Fruit fly (Drosophila melanogaster) whole organism, embryonic: Measurements from ENCODE around the gene Cpr67Fa2.

Source experiments
- ATbp ChIP-seq: fragments of 200-800 bp; sonication (Bioruptor generic); optimal IDR thresholded peaks from 2 replicates; lab custom pipeline; 2017; ENCODE audit warnings: missing biosample characterization, mild to moderate bottlenecking, missing genetic modification characterization, missing genetic modification reagents
- Ada2b ChIP-seq: fragments of 200-800 bp; sonication (Bioruptor generic); IDR thresholded peaks from 2 replicates; pipeline ENCODE4 v1.3.6; 2022; ENCODE audit warnings: missing biosample characterization, missing genetic modification characterization
- Atf6 ChIP-seq: fragments of 200-800 bp; sonication (Bioruptor generic); IDR thresholded peaks from 2 replicates; pipeline ENCODE4 v1.3.6; 2022; ENCODE audit warnings: missing biosample characterization, missing genetic modification characterization
- CG10267 ChIP-seq: fragments of 200-800 bp; sonication (Bioruptor generic); optimal IDR thresholded peaks from 2 replicates; lab custom pipeline; 2018; ENCODE audit warnings: missing biosample characterization, mild to moderate bottlenecking, missing genetic modification characterization, moderate library complexity
- CG10543 ChIP-seq: fragments of 200-800 bp; sonication (Bioruptor generic); optimal IDR thresholded peaks from 3 replicates; lab custom pipeline; 2017; ENCODE audit warnings: missing biosample characterization, mild to moderate bottlenecking, missing genetic modification characterization, moderate library complexity
- CG13123 ChIP-seq: fragments of 200-800 bp; sonication (Bioruptor generic); optimal IDR thresholded peaks from 2 replicates; lab custom pipeline; 2016; ENCODE audit warnings: missing biosample characterization, missing genetic modification characterization
- CG15269 ChIP-seq: fragments of 200-800 bp; sonication (Bioruptor generic); optimal IDR thresholded peaks from 2 replicates; lab custom pipeline; 2018; ENCODE audit warnings: missing biosample characterization, mild to moderate bottlenecking, missing genetic modification characterization, moderate library complexity
- CG17802 ChIP-seq: fragments of 200-800 bp; sonication (Bioruptor generic); optimal IDR thresholded peaks from 2 replicates; lab custom pipeline; 2018; ENCODE audit warnings: missing biosample characterization, mild to moderate bottlenecking, missing genetic modification characterization, moderate library complexity
- CG2678 ChIP-seq: fragments of 200-800 bp; sonication (Bioruptor generic); optimal IDR thresholded peaks from 3 replicates; lab custom pipeline; 2019; ENCODE audit warnings: missing biosample characterization, mild to moderate bottlenecking, missing genetic modification characterization, moderate library complexity
- CG30403 ChIP-seq: fragments of 200-800 bp; sonication (Bioruptor generic); optimal IDR thresholded peaks from 3 replicates; lab custom pipeline; 2016; ENCODE audit warnings: missing biosample characterization, missing genetic modification characterization
- CG3065 ChIP-seq: fragments of 200-800 bp; sonication (Bioruptor generic); optimal IDR thresholded peaks from 2 replicates; lab custom pipeline; 2016; ENCODE audit warnings: missing biosample characterization, missing genetic modification characterization
- CG34422 ChIP-seq: fragments of 200-800 bp; sonication (Bioruptor generic); IDR thresholded peaks from 3 replicates; pipeline ENCODE4 v1.3.6; 2022; ENCODE audit warnings: missing biosample characterization, missing genetic modification characterization
- CG3726 ChIP-seq: fragments of 200-800 bp; sonication (Bioruptor generic); IDR thresholded peaks from 3 replicates; pipeline ENCODE4, ENCODE4 v1.3.6; 2022; ENCODE audit warnings: missing biosample characterization, missing genetic modification characterization
- CG4617 ChIP-seq: fragments of 200-800 bp; sonication (Bioruptor generic); optimal IDR thresholded peaks from 3 replicates; lab custom pipeline; 2016; ENCODE audit warnings: missing biosample characterization, missing genetic modification characterization, borderline replicate concordance
- CG6689 ChIP-seq: fragments of 200-800 bp; sonication (Bioruptor generic); IDR thresholded peaks from 2 replicates; pipeline ENCODE4 v1.3.6; 2022; ENCODE audit warnings: missing biosample characterization, missing genetic modification characterization
- CG7357 ChIP-seq: fragments of 200-800 bp; sonication (Bioruptor generic); IDR thresholded peaks from 3 replicates; pipeline ENCODE4 v1.3.6; 2022; ENCODE audit warnings: missing biosample characterization, missing genetic modification characterization
- Camta ChIP-seq: fragments of 200-800 bp; sonication (Bioruptor generic); optimal IDR thresholded peaks from 2 replicates; lab custom pipeline; 2016; ENCODE audit warnings: missing biosample characterization, missing genetic modification characterization
- Chrac-16 ChIP-seq: fragments of 200-800 bp; sonication (Bioruptor generic); optimal IDR thresholded peaks from 3 replicates; lab custom pipeline; 2016; ENCODE audit warnings: missing biosample characterization, missing genetic modification characterization
- CkIIα-i1 ChIP-seq: fragments of 200-800 bp; sonication (Bioruptor generic); IDR thresholded peaks from 2 replicates; pipeline ENCODE4 v1.3.6; 2022; ENCODE audit warnings: missing biosample characterization, missing genetic modification characterization
- CoRest ChIP-seq: fragments of 200-800 bp; sonication (Bioruptor generic); optimal IDR thresholded peaks from 3 replicates; lab custom pipeline; 2018; ENCODE audit warnings: missing biosample characterization, mild to moderate bottlenecking, missing genetic modification characterization, moderate library complexity
- Dfd ChIP-seq, 2 experiments: fragments of >200 bp; optimal IDR thresholded peaks; 2 replicates each; lab custom pipeline; 2017; ENCODE audit warnings: missing biosample characterization in 2 of 2, missing genetic modification characterization in 2 of 2
- Doc2 ChIP-seq: fragments of 200-800 bp; sonication (Bioruptor generic); IDR thresholded peaks from 2 replicates; pipeline ENCODE4 v1.3.6; 2022; ENCODE audit warnings: missing biosample characterization, missing genetic modification characterization
- Dp ChIP-seq: fragments of 200-800 bp; sonication (Bioruptor generic); optimal IDR thresholded peaks from 2 replicates; lab custom pipeline; 2018; ENCODE audit warnings: missing biosample characterization, mild to moderate bottlenecking, missing genetic modification characterization, moderate library complexity
- Hey ChIP-seq: fragments of 200-800 bp; sonication (Bioruptor generic); optimal IDR thresholded peaks from 3 replicates; lab custom pipeline; 2018; ENCODE audit warnings: missing biosample characterization, mild to moderate bottlenecking, missing genetic modification characterization
- Hsf ChIP-seq: fragments of 200-800 bp; sonication (Bioruptor generic); optimal IDR thresholded peaks from 3 replicates; lab custom pipeline; 2016; ENCODE audit warnings: missing biosample characterization, missing genetic modification characterization
- MTF-1 ChIP-seq: fragments of 200-800 bp; sonication (Bioruptor generic); optimal IDR thresholded peaks from 2 replicates; lab custom pipeline; 2018; ENCODE audit warnings: missing biosample characterization, mild to moderate bottlenecking, missing genetic modification characterization, borderline replicate concordance
- Med ChIP-seq: fragments of 200-800 bp; sonication (Bioruptor generic); peaks from one replicate; lab custom pipeline; 2016; ENCODE audit warnings: missing biosample characterization, missing genetic modification characterization, mild to moderate bottlenecking, inconsistent platforms, moderate library complexity
- abd-A ChIP-seq: fragments of 200-800 bp; sonication (Bioruptor generic); optimal IDR thresholded peaks from 3 replicates; lab custom pipeline; 2019; ENCODE audit warnings: missing biosample characterization, mild to moderate bottlenecking, missing genetic modification characterization, moderate library complexity
- ara ChIP-seq: fragments of 200-800 bp; sonication (Bioruptor generic); IDR thresholded peaks from 2 replicates; pipeline ENCODE4 v1.3.6; 2022; ENCODE audit warnings: missing biosample characterization, missing genetic modification characterization
- bigmax ChIP-seq: fragments of 200-800 bp; sonication (Bioruptor generic); optimal IDR thresholded peaks from 2 replicates; lab custom pipeline; 2018; ENCODE audit warnings: missing biosample characterization, mild to moderate bottlenecking, missing genetic modification characterization
- br ChIP-seq: fragments of >200 bp; optimal IDR thresholded peaks from 2 replicates; lab custom pipeline; 2017
- chn ChIP-seq: fragments of 200-800 bp; sonication (Bioruptor generic); optimal IDR thresholded peaks from 2 replicates; lab custom pipeline; 2016; ENCODE audit warnings: missing biosample characterization, missing genetic modification characterization
- crc ChIP-seq: fragments of 200-800 bp; sonication (Bioruptor generic); optimal IDR thresholded peaks from 2 replicates; lab custom pipeline; 2016; ENCODE audit warnings: missing biosample characterization, missing genetic modification characterization
- croc ChIP-seq: fragments of 200-800 bp; sonication (Bioruptor generic); conservative IDR thresholded peaks from 3 replicates; pipeline ENCODE4 v1.3.6; 2022; ENCODE audit warnings: missing biosample characterization, missing genetic modification characterization
- eyg ChIP-seq: fragments of 200-800 bp; sonication (Bioruptor generic); optimal IDR thresholded peaks from 3 replicates; lab custom pipeline; 2016; ENCODE audit warnings: missing biosample characterization, missing genetic modification characterization
- gsb-n ChIP-seq: fragments of 200-800 bp; sonication (Bioruptor generic); optimal IDR thresholded peaks from 3 replicates; lab custom pipeline; 2018; ENCODE audit warnings: missing biosample characterization, mild to moderate bottlenecking, missing genetic modification characterization
- h ChIP-seq: fragments of >200 bp; optimal IDR thresholded peaks from 2 replicates; lab custom pipeline; 2017
- her ChIP-seq: fragments of 200-800 bp; sonication (Bioruptor generic); optimal IDR thresholded peaks from 2 replicates; lab custom pipeline; 2016; ENCODE audit warnings: missing biosample characterization, missing genetic modification characterization
- kni ChIP-seq: fragments of 200-800 bp; sonication (Bioruptor generic); optimal IDR thresholded peaks from 3 replicates; lab custom pipeline; 2017; ENCODE audit warnings: mild to moderate bottlenecking, missing biosample characterization, missing genetic modification reagents, missing genetic modification characterization
- luna ChIP-seq: fragments of 200-800 bp; sonication (Bioruptor generic); optimal IDR thresholded peaks from 2 replicates; lab custom pipeline; 2016; ENCODE audit warnings: missing biosample characterization, missing genetic modification characterization
- mld ChIP-seq: fragments of 200-800 bp; sonication (Bioruptor generic); IDR thresholded peaks from 3 replicates; pipeline ENCODE4 v1.3.6; 2022; ENCODE audit warnings: missing biosample characterization, missing genetic modification characterization; ENCODE audit not compliant: partially characterized antibody
- pho ChIP-seq: fragments of 200-800 bp; sonication (Bioruptor generic); optimal IDR thresholded peaks from 2 replicates; lab custom pipeline; 2016; ENCODE audit warnings: missing biosample characterization, missing genetic modification characterization
- psq ChIP-seq: fragments of 200-800 bp; sonication (Bioruptor generic); optimal IDR thresholded peaks from 2 replicates; lab custom pipeline; 2017; ENCODE audit warnings: missing biosample characterization, missing genetic modification characterization
- repo ChIP-seq: fragments of 200-800 bp; sonication (Bioruptor generic); optimal IDR thresholded peaks from 2 replicates; lab custom pipeline; 2016; ENCODE audit warnings: missing biosample characterization, missing genetic modification characterization
- sima ChIP-seq: fragments of 200-800 bp; sonication (Bioruptor generic); optimal IDR thresholded peaks from 2 replicates; lab custom pipeline; 2016; ENCODE audit warnings: missing biosample characterization, missing genetic modification characterization
- tio ChIP-seq: fragments of 200-800 bp; sonication (Bioruptor generic); optimal IDR thresholded peaks from 2 replicates; lab custom pipeline; 2017; ENCODE audit warnings: missing biosample characterization, missing genetic modification characterization, inconsistent platforms
- trh ChIP-seq: fragments of 200-800 bp; sonication (Bioruptor generic); optimal IDR thresholded peaks from 2 replicates; lab custom pipeline; 2016; ENCODE audit warnings: missing biosample characterization, missing genetic modification characterization
- tup ChIP-seq: fragments of 200-800 bp; sonication (Bioruptor generic); optimal IDR thresholded peaks from 2 replicates; lab custom pipeline; 2016; ENCODE audit warnings: missing biosample characterization, mild to moderate bottlenecking, missing genetic modification characterization, moderate library complexity
- unpg ChIP-seq: fragments of 200-800 bp; sonication (Bioruptor generic); optimal IDR thresholded peaks from 3 replicates; lab custom pipeline; 2018; ENCODE audit warnings: missing biosample characterization, mild to moderate bottlenecking, missing genetic modification characterization, moderate library complexity
- zfh1 ChIP-seq: fragments of 200-800 bp; sonication (Bioruptor generic); IDR thresholded peaks from 3 replicates; pipeline ENCODE4 v1.3.6; 2022; ENCODE audit warnings: missing biosample characterization, missing genetic modification characterization

Cpr67Fa2 gene

DNA sequence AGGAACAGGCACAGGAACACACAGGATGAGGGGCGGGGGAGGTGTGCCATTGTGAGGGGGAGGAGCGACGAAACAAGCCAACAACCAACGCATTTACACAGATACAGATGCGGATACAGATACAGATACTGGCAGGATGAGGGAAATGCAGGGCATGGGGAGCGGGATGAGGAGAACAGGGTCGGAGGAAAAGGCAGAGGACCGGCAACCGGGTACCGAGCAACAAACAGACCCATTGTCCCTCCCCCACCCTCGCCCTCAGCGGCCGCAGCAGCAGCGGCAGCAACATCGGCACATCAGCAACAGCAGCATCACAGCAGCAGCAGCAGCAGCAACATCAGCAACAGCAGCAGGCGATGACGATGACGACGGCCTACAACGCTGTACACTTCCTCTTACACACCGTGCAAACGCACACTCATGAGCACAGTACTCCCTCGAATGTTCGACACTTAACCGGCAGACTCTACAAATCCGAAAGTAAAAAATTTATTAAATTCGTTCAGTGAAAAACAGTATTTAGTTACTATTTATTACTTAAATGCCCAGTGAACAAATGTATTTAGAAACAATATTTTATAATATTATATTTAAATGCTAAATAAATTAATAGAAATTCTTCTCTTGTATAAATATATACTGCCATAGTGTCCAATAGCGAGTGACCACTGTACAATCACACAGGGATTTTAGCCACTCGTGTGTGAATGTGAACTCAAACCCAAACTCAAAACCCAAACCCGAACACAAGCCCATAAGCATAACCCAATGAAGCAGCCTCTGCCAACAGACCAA lies 35.9 kb upstream of the Cpr67Fa2 start (continued):
- peak; percentile 79 for TF ChIP-seq CG7357 (GFP tag; lab: Robert Waterston, UW)
- TF ChIP-seq Ada2b = peak; percentile 83
- TF ChIP-seq Hsf (GFP tag; lab: Kevin White, UChicago) = peak; percentile 21
- TF ChIP-seq br (lab: Kevin White, UChicago) = no peak
- TF ChIP-seq CG15269 (tag; lab: Kevin White, UChicago) = peak; percentile 89
- no peak for TF ChIP-seq pho
- peak; percentile 81 for TF ChIP-seq Atf6
- TF ChIP-seq tio = peak; percentile 84
- peak; percentile 12 for TF ChIP-seq CG4617
- peak; percentile 61 for TF ChIP-seq trh (GFP tag; lab: Kevin White, UChicago)
- no peak; the same call in 2 of the 3 replicates for TF ChIP-seq mld (GFP tag; lab: Robert Waterston, UW)
- peak; percentile 88 for TF ChIP-seq Chrac-16 (GFP tag; lab: Kevin White, UChicago)
- TF ChIP-seq CG30403 (GFP tag; lab: Kevin White, UChicago) = peak; percentile 80
- TF ChIP-seq CG13123 = peak; percentile 45
- peak; percentile 57 for TF ChIP-seq CG17802 (tag; lab: Kevin White, UChicago)
- TF ChIP-seq CkIIα-i1 (GFP tag; lab: Robert Waterston, UW) = no peak
- no peak for TF ChIP-seq Camta (GFP tag; lab: Kevin White, UChicago)
- TF ChIP-seq repo (GFP tag; lab: Kevin White, UChicago) = no peak
- peak; percentile 61 for TF ChIP-seq tup (GFP tag; lab: Kevin White, UChicago)
- peak; percentile 88 for TF ChIP-seq CG10267 (tag; lab: Kevin White, UChicago)
- no peak for TF ChIP-seq eyg
- no peak for TF ChIP-seq her
- TF ChIP-seq Dfd (GFP tag; optimal IDR thresholded peaks at IDR 0.05; lab: Kevin White, UChicago) = no peak
- TF ChIP-seq luna = no peak
- TF ChIP-seq zfh1 (GFP tag; lab: Robert Waterston, UW) = peak; percentile 89
- no peak for TF ChIP-seq sima (GFP tag; lab: Kevin White, UChicago)
- peak; percentile 27 for TF ChIP-seq psq
- peak; percentile 90 for TF ChIP-seq gsb-n (tag; lab: Kevin White, UChicago)
- no peak for TF ChIP-seq chn (GFP tag; lab: Kevin White, UChicago)
- TF ChIP-seq Doc2 (GFP tag; lab: Robert Waterston, UW) = no peak
- TF ChIP-seq croc (GFP tag; lab: Robert Waterston, UW) = peak; percentile 93
- peak; percentile 82 for TF ChIP-seq MTF-1 (GFP tag; lab: Kevin White, UChicago)
- TF ChIP-seq h (lab: Kevin White, UChicago) = no peak
- peak; percentile 93 for TF ChIP-seq CoRest (tag; lab: Kevin White, UChicago)
- peak; percentile 92 for TF ChIP-seq CG6689
- peak; percentile 81 for TF ChIP-seq ara (GFP tag; lab: Robert Waterston, UW)
- no peak for TF ChIP-seq Dp
- peak; percentile 79 for TF ChIP-seq CG10543 (GFP tag; lab: Kevin White, UChicago)
- TF ChIP-seq kni (GFP tag; lab: Kevin White, UChicago) = peak; percentile 5
- TF ChIP-seq ATbp (GFP tag; lab: Kevin White, UChicago) = peak; percentile 78
- TF ChIP-seq crc (GFP tag; lab: Kevin White, UChicago) = no peak
- peak; percentile 59 for TF ChIP-seq Med
- TF ChIP-seq bigmax (GFP tag; lab: Kevin White, UChicago) = no peak
- TF ChIP-seq CG3726 (GFP tag; lab: Robert Waterston, UW) = 0 out of 3 replicates have a peak, but pooled peaks have one; percentile 70
- peak; percentile 71 for TF ChIP-seq CG3065
- peak; percentile 32 for TF ChIP-seq abd-A (tag; lab: Kevin White, UChicago)
- peak; percentile 4 for TF ChIP-seq Hey (tag; lab: Kevin White, UChicago)
- TF ChIP-seq CG34422 = peak; percentile 78
- peak; percentile 87 for TF ChIP-seq unpg (GFP tag; lab: Kevin White, UChicago)
- TF ChIP-seq CG2678 (tag; lab: Kevin White, UChicago) = peak; percentile 95
